Worm (Caenorhabditis elegans) whole organism, L3 larva: Measurements from ENCODE around the gene nhr-116.

Source experiments
- R02D3.7 ChIP-seq: fragments of 150-350 bp; optimal IDR thresholded peaks from 2 replicates; lab custom pipeline; 2014; ENCODE audit warnings: missing biosample characterization, missing genetic modification characterization
- aly-2 ChIP-seq: fragments of 150-350 bp; optimal IDR thresholded peaks from 2 replicates; lab custom pipeline; 2014; ENCODE audit warnings: missing biosample characterization, missing genetic modification characterization
- ceh-16 ChIP-seq: sonication (generic microtip); optimal IDR thresholded peaks from 2 replicates; lab custom pipeline; 2017; ENCODE audit warnings: missing biosample characterization, missing genetic modification characterization
- ceh-28 ChIP-seq: fragments of 150-350 bp; optimal IDR thresholded peaks from 2 replicates; lab custom pipeline; 2014; ENCODE audit warnings: missing biosample characterization, missing genetic modification reagents, missing genetic modification characterization
- ceh-82 ChIP-seq: fragments of 150-350 bp; optimal IDR thresholded peaks from 2 replicates; lab custom pipeline; 2014; ENCODE audit warnings: missing biosample characterization, missing genetic modification characterization
- ceh-9 ChIP-seq: sonication (generic microtip); optimal IDR thresholded peaks from 2 replicates; lab custom pipeline; 2018; ENCODE audit warnings: missing biosample characterization, missing genetic modification characterization
- daf-12 ChIP-seq: fragments of 150-350 bp; optimal IDR thresholded peaks from 2 replicates; lab custom pipeline; 2014; ENCODE audit warnings: missing biosample characterization, missing genetic modification reagents, missing genetic modification characterization
- egl-27 ChIP-seq: sonication (generic microtip); optimal IDR thresholded peaks from 4 replicates; lab custom pipeline; 2017; ENCODE audit warnings: missing biosample characterization, missing genetic modification reagents, missing genetic modification characterization
- egl-5 ChIP-seq: fragments of 150-350 bp; optimal IDR thresholded peaks from 2 replicates; lab custom pipeline; 2017; ENCODE audit warnings: missing biosample characterization, missing genetic modification reagents, missing genetic modification characterization, inconsistent platforms
- elt-1 ChIP-seq: fragments of 150-350 bp; optimal IDR thresholded peaks from 2 replicates; lab custom pipeline; 2014; ENCODE audit warnings: missing biosample characterization, missing genetic modification characterization
- elt-2 ChIP-seq: sonication (generic microtip); optimal IDR thresholded peaks from 2 replicates; lab custom pipeline; 2016; ENCODE audit warnings: missing genetic modification reagents, mild to moderate bottlenecking, missing genetic modification characterization, missing compliant biosample characterization
- elt-3 ChIP-seq, 3 experiments: fragments of 150-350 bp in 1 of 3; sonication (generic microtip) in 2 of 3; optimal IDR thresholded peaks; 2 replicates in 2 of 3; 4 replicates in 1 of 3; lab custom pipeline; 2014 to 2017; ENCODE audit warnings: missing biosample characterization in 3 of 3, missing genetic modification characterization in 3 of 3
- eor-1 ChIP-seq, 2 experiments: fragments of 150-350 bp; optimal IDR thresholded peaks; 2 replicates each; lab custom pipeline; 2014 to 2018; ENCODE audit warnings: missing biosample characterization in 2 of 2, missing genetic modification characterization in 2 of 2
- fkh-10 ChIP-seq: sonication (generic microtip); optimal IDR thresholded peaks from 2 replicates; lab custom pipeline; 2017; ENCODE audit warnings: missing biosample characterization, missing genetic modification reagents, missing genetic modification characterization
- fkh-2 ChIP-seq: fragments of 150-350 bp; optimal IDR thresholded peaks from 2 replicates; lab custom pipeline; 2014; ENCODE audit warnings: missing biosample characterization, missing genetic modification reagents, missing genetic modification characterization
- fos-1 ChIP-seq: fragments of 150-350 bp; optimal IDR thresholded peaks from 2 replicates; lab custom pipeline; 2014; ENCODE audit warnings: missing biosample characterization, missing genetic modification characterization
- hmg-11 ChIP-seq: sonication (generic microtip); optimal IDR thresholded peaks from 2 replicates; lab custom pipeline; 2016; ENCODE audit warnings: missing genetic modification characterization, missing compliant biosample characterization
- jun-1 ChIP-seq: fragments of 150-350 bp; optimal IDR thresholded peaks from 2 replicates; lab custom pipeline; 2014; ENCODE audit warnings: missing biosample characterization, missing genetic modification reagents, missing genetic modification characterization
- lin-15B ChIP-seq: fragments of 150-350 bp; optimal IDR thresholded peaks from 2 replicates; lab custom pipeline; 2014; ENCODE audit warnings: missing biosample characterization, missing genetic modification characterization
- lsy-12 ChIP-seq: sonication (generic microtip); optimal IDR thresholded peaks from 2 replicates; lab custom pipeline; 2016; ENCODE audit warnings: mild to moderate bottlenecking, missing genetic modification characterization, missing compliant biosample characterization
- nfya-1 ChIP-seq: sonication (generic microtip); optimal IDR thresholded peaks from 2 replicates; lab custom pipeline; 2017; ENCODE audit warnings: missing genetic modification characterization, mild to moderate bottlenecking, missing compliant biosample characterization, antibody characterized with exemption, moderate library complexity; ENCODE audit not compliant: insufficient read depth
- nhr-11 ChIP-seq: fragments of 150-350 bp; optimal IDR thresholded peaks from 2 replicates; lab custom pipeline; 2014; ENCODE audit warnings: missing biosample characterization, missing genetic modification characterization
- nhr-12 ChIP-seq: fragments of 150-350 bp; optimal IDR thresholded peaks from 2 replicates; lab custom pipeline; 2014; ENCODE audit warnings: missing biosample characterization, missing genetic modification characterization
- nhr-237 ChIP-seq: fragments of 150-350 bp; optimal IDR thresholded peaks from 2 replicates; lab custom pipeline; 2014; ENCODE audit warnings: missing biosample characterization, missing genetic modification characterization
- nhr-25 ChIP-seq: sonication (generic microtip); optimal IDR thresholded peaks from 2 replicates; lab custom pipeline; 2017; ENCODE audit warnings: missing biosample characterization, missing genetic modification characterization
- nhr-28 ChIP-seq: fragments of 150-350 bp; optimal IDR thresholded peaks from 2 replicates; lab custom pipeline; 2014; ENCODE audit warnings: missing biosample characterization, missing genetic modification characterization
- nhr-43 ChIP-seq: sonication (generic microtip); optimal IDR thresholded peaks from 2 replicates; lab custom pipeline; 2016; ENCODE audit warnings: mild to moderate bottlenecking, missing genetic modification characterization, missing compliant biosample characterization; ENCODE audit not compliant: poor library complexity, severe bottlenecking
- nhr-67 ChIP-seq: fragments of 150-350 bp; optimal IDR thresholded peaks from 2 replicates; lab custom pipeline; 2014; ENCODE audit warnings: missing biosample characterization, missing genetic modification characterization
- nhr-76 ChIP-seq: fragments of 150-350 bp; sonication (generic microtip); optimal IDR thresholded peaks from 5 replicates; lab custom pipeline; 2014; ENCODE audit warnings: missing biosample characterization, missing genetic modification characterization
- nhr-77 ChIP-seq: fragments of 150-350 bp; optimal IDR thresholded peaks from 2 replicates; lab custom pipeline; 2014; ENCODE audit warnings: missing biosample characterization, missing genetic modification characterization
- pha-4 ChIP-seq: fragments of 150-350 bp; optimal IDR thresholded peaks from 2 replicates; lab custom pipeline; 2014; ENCODE audit warnings: missing biosample characterization, missing genetic modification reagents, missing genetic modification characterization
- skn-1 ChIP-seq: fragments of 150-350 bp; optimal IDR thresholded peaks from 2 replicates; lab custom pipeline; 2014; ENCODE audit warnings: missing biosample characterization, missing genetic modification characterization
- snpc-4 ChIP-seq: fragments of 150-350 bp; optimal IDR thresholded peaks from 2 replicates; lab custom pipeline; 2014; ENCODE audit warnings: missing biosample characterization, missing genetic modification characterization
- unc-39 ChIP-seq: sonication (generic microtip); optimal IDR thresholded peaks from 4 replicates; lab custom pipeline; 2017; ENCODE audit warnings: missing biosample characterization, missing genetic modification characterization

The nhr-116 gene

DNA sequence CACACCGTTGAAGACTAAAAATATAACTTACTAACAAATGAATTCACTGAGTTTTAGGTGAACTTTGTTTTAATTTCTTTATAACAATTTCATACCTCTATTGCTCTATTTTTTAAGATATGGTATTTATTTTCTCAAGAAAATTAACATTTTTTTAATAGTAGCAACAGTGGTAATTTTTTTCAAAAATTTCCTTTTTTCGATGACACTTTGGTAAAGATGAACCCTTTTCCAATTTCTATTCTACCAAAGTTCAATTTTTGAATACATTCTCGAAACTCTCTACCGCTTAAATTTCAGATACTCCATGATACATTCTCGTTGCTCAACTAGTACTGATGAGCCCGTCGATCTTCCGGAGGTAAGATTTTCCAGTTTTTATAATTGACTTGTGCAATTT lies at the start of gene nhr-116:
Gene nhr-116, plus strand, starts transcription at position 301 of the 400 bp plus-strand sequence.
- TF ChIP-seq elt-3 (tag; optimal IDR thresholded peaks at IDR 0.05; lab: Kevin White, UChicago) (no peak), skn-1 (tag; lab: Kevin White, UChicago) (no peak), elt-1 (tag; lab: Kevin White, UChicago) (no peak), lin-15B (tag; lab: Kevin White, UChicago) (no peak), lsy-12 (tag; lab: Kevin White, UChicago) (no peak), aly-2 (tag; lab: Kevin White, UChicago) (no peak), R02D3.7 (tag; lab: Kevin White, UChicago) (no peak), fos-1 (no peak), snpc-4 (tag; lab: Kevin White, UChicago) (no peak)
- TF ChIP-seq, all 47 proteins: peak for 0

DNA sequence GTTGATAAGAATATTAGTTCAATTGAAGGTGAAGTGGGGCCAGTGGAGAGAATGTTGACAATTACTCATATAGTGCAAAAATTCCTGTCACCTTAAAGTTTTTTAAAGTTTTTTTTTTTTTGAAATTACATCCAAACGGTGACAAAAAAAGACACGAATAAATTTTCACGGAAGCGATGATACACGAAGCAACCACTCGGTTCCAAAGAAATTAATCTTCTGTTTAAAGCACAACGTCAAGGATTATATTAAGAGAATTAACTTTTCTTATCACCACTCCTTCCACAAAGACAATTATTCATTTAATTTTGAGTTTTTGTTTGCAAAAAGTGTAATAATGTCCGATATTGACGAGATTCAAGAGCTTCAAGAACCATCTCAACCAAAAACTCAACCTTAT lies 46.6 kb upstream of the nhr-116 start, which contains the start of gene clec-28:
Gene clec-28, plus strand, starts transcription at position 301 of the 400 bp plus-strand sequence.
- TF ChIP-seq lin-15B (tag; lab: Kevin White, UChicago) (no peak), nfya-1 (no peak), ceh-16 (tag; lab: Kevin White, UChicago) (no peak), nhr-67 (tag; lab: Kevin White, UChicago) (no peak), nhr-77 (tag; lab: Kevin White, UChicago) (no peak), nhr-11 (no peak), daf-12 (no peak), fkh-2 (no peak), pha-4 (tag; lab: Kevin White, UChicago) (no peak), elt-3 (tag; optimal IDR thresholded peaks at IDR 0.05; lab: Kevin White, UChicago) (no peak), nhr-43 (tag; lab: Kevin White, UChicago) (no peak), elt-2 (tag; lab: Kevin White, UChicago) (no peak), ceh-28 (tag; lab: Kevin White, UChicago) (no peak), aly-2 (tag; lab: Kevin White, UChicago) (no peak), eor-1 (tag; optimal IDR thresholded peaks at IDR 0.05; lab: Kevin White, UChicago) (no peak), nhr-76 (no peak), nhr-237 (tag; lab: Kevin White, UChicago) (no peak), skn-1 (tag; lab: Kevin White, UChicago) (no peak), egl-5 (tag; lab: Kevin White, UChicago) (no peak)

DNA sequence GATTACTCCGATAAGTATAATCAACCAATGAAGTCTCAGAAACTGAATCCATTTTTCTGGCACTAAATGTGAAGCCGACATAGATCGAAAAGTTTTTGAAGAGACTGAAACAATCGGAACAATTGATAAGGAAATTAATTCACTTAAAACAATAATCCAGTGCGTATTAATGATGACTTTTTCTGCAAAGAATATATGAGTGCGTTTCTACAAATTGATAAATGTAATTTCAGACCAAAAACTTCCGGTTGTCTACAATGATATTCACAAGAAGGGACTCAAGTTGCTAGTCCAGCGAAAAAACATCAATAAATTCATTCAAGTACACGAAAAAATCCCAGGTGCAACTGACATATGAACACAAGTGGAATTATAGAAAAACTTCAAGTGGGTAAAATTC lies 42.3 kb upstream of the nhr-116 start, which contains the start of gene clec-33:
Gene clec-33, minus strand, starts transcription at position 101 of the 400 bp plus-strand sequence.
- no peak for TF ChIP-seq nhr-28
- no peak for TF ChIP-seq nhr-25 (tag; lab: Kevin White, UChicago)
- TF ChIP-seq jun-1 (tag; lab: Kevin White, UChicago): no peak
- TF ChIP-seq eor-1 (tag; optimal IDR thresholded peaks at IDR 0.05; lab: Kevin White, UChicago): no peak
- TF ChIP-seq fkh-10 (GFP tag; lab: Kevin White, UChicago): no peak
- no peak for TF ChIP-seq ceh-28 (tag; lab: Kevin White, UChicago)
- no peak for TF ChIP-seq nhr-11
- no peak for TF ChIP-seq ceh-9
- no peak for TF ChIP-seq hmg-11 (tag; lab: Kevin White, UChicago)
- TF ChIP-seq ceh-16 (tag; lab: Kevin White, UChicago): no peak
- no peak for TF ChIP-seq nhr-77 (tag; lab: Kevin White, UChicago)

DNA sequence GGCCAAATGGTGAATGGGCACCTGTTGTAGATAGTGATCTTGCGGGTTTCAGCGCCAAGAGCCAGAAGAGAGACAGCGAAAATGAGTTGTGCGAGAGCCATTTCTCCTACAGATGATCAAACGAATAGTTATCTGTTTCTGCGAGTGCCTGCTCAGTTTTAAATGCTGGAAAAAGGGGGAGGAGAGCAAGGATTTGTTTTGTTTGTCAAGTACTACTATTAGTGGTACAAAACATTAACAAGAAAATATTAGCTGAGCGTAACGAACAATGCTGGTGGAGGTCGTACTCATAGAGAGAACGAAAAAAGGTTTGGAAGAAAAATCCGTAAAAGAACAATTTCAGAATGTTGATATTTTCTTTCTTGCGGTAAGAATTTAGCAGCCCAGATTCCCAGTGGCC lies 40.6 kb upstream of the nhr-116 start, which contains the start of gene thn-4:
Gene thn-4, minus strand, starts transcription at position 101 of the 400 bp plus-strand sequence.
- no peak for TF ChIP-seq jun-1 (tag; lab: Kevin White, UChicago)
- TF ChIP-seq eor-1 (tag; optimal IDR thresholded peaks at IDR 0.05; lab: Kevin White, UChicago): no peak
- no peak for TF ChIP-seq daf-12
- no peak for TF ChIP-seq egl-27 (tag; lab: Kevin White, UChicago)
- TF ChIP-seq nhr-77 (tag; lab: Kevin White, UChicago): no peak
- TF ChIP-seq nhr-25 (tag; lab: Kevin White, UChicago): no peak
- no peak for TF ChIP-seq elt-3 (tag; optimal IDR thresholded peaks at IDR 0.05; lab: Kevin White, UChicago)
- TF ChIP-seq ceh-82 (tag; lab: Kevin White, UChicago): no peak
- no peak for TF ChIP-seq nhr-67 (tag; lab: Kevin White, UChicago)
- no peak for TF ChIP-seq elt-2 (tag; lab: Kevin White, UChicago)
- no peak for TF ChIP-seq ceh-9
- TF ChIP-seq nhr-43 (tag; lab: Kevin White, UChicago): no peak
- TF ChIP-seq unc-39 (tag; lab: Kevin White, UChicago): no peak
- no peak for TF ChIP-seq nhr-12 (tag; lab: Kevin White, UChicago)
- no peak for TF ChIP-seq nhr-237 (tag; lab: Kevin White, UChicago)
- TF ChIP-seq skn-1 (tag; lab: Kevin White, UChicago): no peak
- TF ChIP-seq aly-2 (tag; lab: Kevin White, UChicago): no peak
